Worm (Caenorhabditis elegans): ENCODE results near the gene F17E9.4.

DNA sequence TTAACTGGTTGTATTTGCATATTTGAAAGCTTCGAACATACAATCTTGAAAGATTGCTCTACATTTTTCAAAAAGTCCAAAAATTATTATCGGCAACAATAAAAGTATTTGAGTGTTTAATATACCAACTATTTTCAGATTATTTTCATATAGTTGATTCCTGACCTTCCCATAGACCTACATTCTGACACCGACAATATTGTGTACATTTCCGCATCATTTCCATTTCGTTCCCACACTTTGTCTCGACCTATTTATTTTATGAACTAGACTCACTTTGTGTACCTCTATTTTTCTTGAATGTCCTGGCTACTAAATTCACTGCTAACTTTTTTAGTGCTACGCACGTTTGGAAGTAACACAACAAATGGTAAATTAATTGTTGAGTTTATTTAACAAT, 5.8 kb upstream of the F17E9.4 start, which contains the start of gene lgc-5:
- TF ChIP-seq F13C5.2 (tag; optimal IDR thresholded peaks at IDR 0.05): no peak
- TF ChIP-seq tbx-11 (GFP tag; IDR thresholded peaks at IDR 0.05): no peak
